Worm (Caenorhabditis elegans) whole organism, mixed stage, embryonic: Measurements from ENCODE around the gene twk-14.

Experiments used
- M03D4.4 ChIP-seq: sonication (generic microtip); optimal IDR thresholded peaks from 2 replicates; lab custom pipeline; 2017; ENCODE audit warnings: mild to moderate bottlenecking, missing genetic modification characterization, missing compliant biosample characterization
- bed-3 ChIP-seq: fragments of 200-800 bp; sonication (Bioruptor generic); optimal IDR thresholded peaks from 3 replicates; lab custom pipeline; 2018; ENCODE audit warnings: mild to moderate bottlenecking, missing genetic modification characterization, moderate library complexity, missing compliant biosample characterization
- blmp-1 ChIP-seq: fragments of 150-350 bp; optimal IDR thresholded peaks from 2 replicates; lab custom pipeline; 2014; ENCODE audit warnings: missing biosample characterization, missing genetic modification characterization
- ceh-39 ChIP-seq: fragments of 150-350 bp; optimal IDR thresholded peaks from 2 replicates; lab custom pipeline; 2014; ENCODE audit warnings: missing biosample characterization, missing genetic modification characterization
- ceh-43 ChIP-seq: fragments of 200-800 bp; sonication (Bioruptor generic); optimal IDR thresholded peaks from 2 replicates; lab custom pipeline; 2018; ENCODE audit warnings: mild to moderate bottlenecking, missing genetic modification characterization, moderate library complexity, missing compliant biosample characterization
- ceh-83 ChIP-seq: fragments of 200-800 bp; sonication (Bioruptor generic); optimal IDR thresholded peaks from 2 replicates; lab custom pipeline; 2018; ENCODE audit warnings: mild to moderate bottlenecking, missing genetic modification characterization, missing compliant biosample characterization
- ces-1 ChIP-seq: fragments of 150-350 bp; optimal IDR thresholded peaks from 2 replicates; lab custom pipeline; 2014; ENCODE audit warnings: missing biosample characterization, missing genetic modification reagents, missing genetic modification characterization
- cnd-1 ChIP-seq: fragments of 200-800 bp; sonication (Bioruptor generic); optimal IDR thresholded peaks from 2 replicates; lab custom pipeline; 2018; ENCODE audit warnings: mild to moderate bottlenecking, missing genetic modification characterization, missing compliant biosample characterization
- drap-1 ChIP-seq: fragments of 200-800 bp; sonication (Bioruptor generic); optimal IDR thresholded peaks from 3 replicates; lab custom pipeline; 2018; ENCODE audit warnings: mild to moderate bottlenecking, missing genetic modification characterization, missing compliant biosample characterization
- elt-1 ChIP-seq: sonication (generic microtip); optimal IDR thresholded peaks from 2 replicates; lab custom pipeline; 2017; ENCODE audit warnings: missing genetic modification characterization, mild to moderate bottlenecking, missing compliant biosample characterization, antibody characterized with exemption, moderate library complexity, borderline replicate concordance; ENCODE audit not compliant: insufficient read depth
- elt-3 ChIP-seq: fragments of 150-350 bp; optimal IDR thresholded peaks from 2 replicates; lab custom pipeline; 2014; ENCODE audit warnings: missing biosample characterization, missing genetic modification characterization
- flh-1 ChIP-seq: fragments of 200-800 bp; sonication (Bioruptor generic); optimal IDR thresholded peaks from 2 replicates; lab custom pipeline; 2018; ENCODE audit warnings: mild to moderate bottlenecking, missing genetic modification characterization, moderate library complexity, missing compliant biosample characterization
- ham-2 ChIP-seq: fragments of 200-800 bp; sonication (Bioruptor generic); optimal IDR thresholded peaks from 2 replicates; lab custom pipeline; 2018; ENCODE audit warnings: mild to moderate bottlenecking, missing genetic modification characterization, missing compliant biosample characterization
- hlh-1 ChIP-seq: fragments of 150-350 bp; optimal IDR thresholded peaks from 2 replicates; lab custom pipeline; 2014; ENCODE audit warnings: missing biosample characterization, missing genetic modification reagents, missing genetic modification characterization
- lin-13 ChIP-seq: fragments of 150-350 bp; optimal IDR thresholded peaks from 2 replicates; lab custom pipeline; 2014; ENCODE audit warnings: missing biosample characterization, missing genetic modification characterization
- lin-32 ChIP-seq: fragments of 200-800 bp; sonication (Bioruptor generic); optimal IDR thresholded peaks from 2 replicates; lab custom pipeline; 2018; ENCODE audit warnings: mild to moderate bottlenecking, missing genetic modification characterization, missing compliant biosample characterization
- lsy-2 ChIP-seq: fragments of 150-350 bp; optimal IDR thresholded peaks from 2 replicates; lab custom pipeline; 2014; ENCODE audit warnings: missing biosample characterization, missing genetic modification characterization
- mep-1 ChIP-seq: fragments of 150-350 bp; optimal IDR thresholded peaks from 2 replicates; lab custom pipeline; 2017; ENCODE audit warnings: missing biosample characterization, missing genetic modification reagents, missing genetic modification characterization, inconsistent platforms
- mls-2 ChIP-seq: sonication (generic microtip); optimal IDR thresholded peaks from 2 replicates; lab custom pipeline; 2016; ENCODE audit warnings: mild to moderate bottlenecking, missing genetic modification characterization, moderate library complexity, missing compliant biosample characterization
- nhr-12 ChIP-seq: fragments of 150-350 bp; optimal IDR thresholded peaks from 2 replicates; lab custom pipeline; 2014; ENCODE audit warnings: missing biosample characterization, missing genetic modification characterization
- nhr-2 ChIP-seq: fragments of 150-350 bp; optimal IDR thresholded peaks from 2 replicates; lab custom pipeline; 2014; ENCODE audit warnings: missing biosample characterization, missing genetic modification characterization
- nhr-237 ChIP-seq: fragments of 150-350 bp; optimal IDR thresholded peaks from 2 replicates; lab custom pipeline; 2014; ENCODE audit warnings: missing biosample characterization, missing genetic modification characterization
- nhr-76 ChIP-seq: sonication (generic microtip); optimal IDR thresholded peaks from 2 replicates; lab custom pipeline; 2017; ENCODE audit warnings: missing biosample characterization, missing genetic modification characterization
- pha-4 ChIP-seq: fragments of 150-350 bp; optimal IDR thresholded peaks from 2 replicates; lab custom pipeline; 2018; ENCODE audit warnings: missing biosample characterization, missing genetic modification reagents, missing genetic modification characterization
- sem-2 ChIP-seq: fragments of 200-800 bp; sonication (Bioruptor generic); optimal IDR thresholded peaks from 2 replicates; lab custom pipeline; 2018; ENCODE audit warnings: mild to moderate bottlenecking, missing genetic modification characterization, missing compliant biosample characterization
- snpc-4 ChIP-seq: fragments of 150-350 bp; optimal IDR thresholded peaks from 2 replicates; lab custom pipeline; 2014; ENCODE audit warnings: missing biosample characterization, missing genetic modification characterization
- sptf-1 ChIP-seq: sonication (generic microtip); optimal IDR thresholded peaks from 2 replicates; lab custom pipeline; 2017; ENCODE audit warnings: mild to moderate bottlenecking, missing genetic modification characterization, moderate library complexity, missing compliant biosample characterization
- tbx-8 ChIP-seq: fragments of 200-800 bp; sonication (Bioruptor generic); optimal IDR thresholded peaks from 2 replicates; lab custom pipeline; 2018; ENCODE audit warnings: mild to moderate bottlenecking, missing genetic modification characterization, moderate library complexity, missing compliant biosample characterization
- unc-120 ChIP-seq: sonication (generic microtip); optimal IDR thresholded peaks from 2 replicates; lab custom pipeline; 2017; ENCODE audit warnings: missing genetic modification characterization, missing compliant biosample characterization; ENCODE audit not compliant: poor library complexity, severe bottlenecking
- unc-39 ChIP-seq: fragments of 150-350 bp; optimal IDR thresholded peaks from 2 replicates; lab custom pipeline; 2014; ENCODE audit warnings: missing biosample characterization, missing genetic modification characterization
- unc-62 ChIP-seq: fragments of 150-350 bp; optimal IDR thresholded peaks from 2 replicates; lab custom pipeline; 2014; ENCODE audit warnings: missing biosample characterization, missing genetic modification reagents, missing genetic modification characterization
- zip-8 ChIP-seq: fragments of 150-350 bp; optimal IDR thresholded peaks from 2 replicates; lab custom pipeline; 2014; ENCODE audit warnings: missing biosample characterization, missing genetic modification characterization
- ztf-11 ChIP-seq: fragments of 150-350 bp; optimal IDR thresholded peaks from 2 replicates; lab custom pipeline; 2014; ENCODE audit warnings: missing biosample characterization, missing genetic modification characterization

The twk-14 gene

ce11 chrV:12347854-12348253 is 47.7 kb downstream of the twk-14 start:
- no peak for TF ChIP-seq nhr-76 (tag; lab: Kevin White, UChicago)
- no peak for TF ChIP-seq hlh-1
- no peak for TF ChIP-seq unc-39 (tag; lab: Kevin White, UChicago)

ce11 chrV:12345808-12346207 is 49.7 kb downstream of the twk-14 start, which contains the start of gene snb-2:
Gene snb-2, minus strand, starts transcription at chrV:12345908.
- no peak for TF ChIP-seq nhr-12 (tag; lab: Kevin White, UChicago)
- no peak for TF ChIP-seq pha-4
- no peak for TF ChIP-seq lin-32 (GFP tag; lab: Kevin White, UChicago)
- no peak for TF ChIP-seq mep-1 (tag; lab: Kevin White, UChicago)
- TF ChIP-seq elt-1 (tag; lab: Kevin White, UChicago) = no peak
- no peak for TF ChIP-seq ceh-39 (tag; lab: Kevin White, UChicago)
- TF ChIP-seq nhr-76 (tag; lab: Kevin White, UChicago) = no peak
- no peak for TF ChIP-seq mls-2 (tag; lab: Kevin White, UChicago)

ce11 chrV:12344845-12345244 is 50.7 kb downstream of the twk-14 start, which contains the start of gene F23H12.3:
Gene F23H12.3, plus strand, starts transcription at chrV:12345145.
- TF ChIP-seq lin-13 (tag; lab: Kevin White, UChicago) (no peak), nhr-2 (no peak), bed-3 (GFP tag; lab: Kevin White, UChicago) (no peak), unc-120 (tag; lab: Kevin White, UChicago) (no peak), mls-2 (tag; lab: Kevin White, UChicago) (no peak), ceh-39 (tag; lab: Kevin White, UChicago) (no peak), nhr-12 (tag; lab: Kevin White, UChicago) (no peak), tbx-8 (GFP tag; lab: Kevin White, UChicago) (no peak), drap-1 (GFP tag; lab: Kevin White, UChicago) (no peak), cnd-1 (tag; lab: Kevin White, UChicago) (no peak), ztf-11 (no peak), unc-62 (no peak), nhr-237 (tag; lab: Kevin White, UChicago) (no peak), ham-2 (no peak), blmp-1 (tag; lab: Kevin White, UChicago) (no peak), M03D4.4 (tag; lab: Kevin White, UChicago) (no peak), elt-3 (no peak), sem-2 (GFP tag; lab: Kevin White, UChicago) (no peak), flh-1 (GFP tag; lab: Kevin White, UChicago) (no peak), zip-8 (tag; lab: Kevin White, UChicago) (no peak)

DNA sequence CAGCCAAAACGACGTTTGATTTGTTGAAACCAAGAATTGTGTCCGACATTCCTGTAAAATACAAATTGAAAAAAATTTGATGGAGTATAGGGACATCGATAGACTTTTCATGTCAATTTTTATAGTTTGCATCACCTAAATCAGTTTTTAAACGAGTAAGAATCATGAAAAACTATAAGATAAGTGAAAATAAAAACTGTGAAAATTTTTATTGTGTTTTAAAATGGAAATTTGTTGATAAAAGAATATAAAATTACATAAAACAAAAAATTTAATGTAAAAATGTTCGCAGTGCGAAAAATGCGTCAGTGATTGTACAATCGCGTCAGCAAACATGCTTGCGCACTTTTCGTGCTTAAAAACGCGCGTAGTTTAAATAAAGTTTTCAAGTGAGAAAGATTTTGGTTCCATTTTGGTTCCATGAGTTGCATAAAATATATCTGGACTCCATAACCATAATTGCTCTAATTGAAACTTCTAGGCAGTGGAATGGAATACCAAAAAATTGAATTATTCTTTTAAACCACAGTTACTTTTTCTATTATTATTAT is 52.0 kb downstream of the twk-14 start, which contains the start of gene tomm-20:
Gene tomm-20 (minus strand): TSS at position 51 of the 551 bp plus-strand sequence.
- TF ChIP-seq lin-13 (tag; lab: Kevin White, UChicago) (peak; percentile 98), nhr-76 (tag; lab: Kevin White, UChicago) (no peak), ham-2 (no peak), sptf-1 (tag; lab: Kevin White, UChicago) (peak; percentile 86), pha-4 (peak; percentile 77), cnd-1 (tag; lab: Kevin White, UChicago) (peak; percentile 62), mls-2 (tag; lab: Kevin White, UChicago) (peak; percentile 79), mep-1 (tag; lab: Kevin White, UChicago) (peak; percentile 96), unc-120 (tag; lab: Kevin White, UChicago) (peak; percentile 34), ceh-83 (GFP tag; lab: Kevin White, UChicago) (peak; percentile 58), M03D4.4 (tag; lab: Kevin White, UChicago) (peak; percentile 65), blmp-1 (tag; lab: Kevin White, UChicago) (no peak), bed-3 (GFP tag; lab: Kevin White, UChicago) (peak; percentile 30), hlh-1 (peak; percentile 32), sem-2 (GFP tag; lab: Kevin White, UChicago) (peak; percentile 26), snpc-4 (tag; lab: Kevin White, UChicago) (no peak), ceh-39 (tag; lab: Kevin White, UChicago) (peak; percentile 47), nhr-237 (tag; lab: Kevin White, UChicago) (peak; percentile 94), zip-8 (tag; lab: Kevin White, UChicago) (no peak), ceh-43 (GFP tag; lab: Kevin White, UChicago) (peak; percentile 58), elt-1 (tag; lab: Kevin White, UChicago) (peak; percentile 5), ces-1 (GFP tag; lab: Kevin White, UChicago) (peak; percentile 47), unc-39 (tag; lab: Kevin White, UChicago) (no peak), nhr-2 (peak; percentile 31), lsy-2 (tag; lab: Kevin White, UChicago) (peak; percentile 86), flh-1 (GFP tag; lab: Kevin White, UChicago) (no peak), drap-1 (GFP tag; lab: Kevin White, UChicago) (peak; percentile 38), ztf-11 (peak; percentile 24), unc-62 (peak; percentile 50)
